Worm (Caenorhabditis elegans): ENCODE measurements around the gene srz-83.

DNA sequence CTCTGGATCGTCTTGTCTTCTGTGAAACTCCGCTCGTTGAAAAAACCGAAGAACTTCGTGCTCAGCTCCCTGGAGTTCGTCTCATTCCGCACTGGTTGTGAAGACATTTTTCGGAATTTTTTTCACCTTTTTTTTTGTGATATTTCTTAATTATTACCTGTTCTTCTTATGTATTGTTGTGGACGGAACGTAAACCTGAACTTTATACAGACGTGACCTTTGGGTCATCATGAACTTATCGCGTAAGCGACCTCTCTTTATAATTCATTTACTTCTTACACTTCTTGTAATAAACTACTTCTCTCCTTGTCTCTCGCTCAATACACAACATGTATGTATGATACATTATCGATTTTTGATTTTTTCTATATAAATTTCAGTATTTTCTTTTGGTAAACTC lies 27.9 kb downstream of the srz-83 start, which contains the start of gene M57.1:
- TF ChIP-seq snpc-4 (tag; optimal IDR thresholded peaks at IDR 0.05), result no peak
- TF ChIP-seq mef-2 (tag; optimal IDR thresholded peaks at IDR 0.05), result no peak
- TF ChIP-seq jun-1 (tag; optimal IDR thresholded peaks at IDR 0.05), result no peak
- no peak for TF ChIP-seq aly-2 (tag; optimal IDR thresholded peaks at IDR 0.05)
- no peak for TF ChIP-seq isw-1 (GFP tag; IDR thresholded peaks at IDR 0.05)
- no peak for TF ChIP-seq tbx-2 (tag; optimal IDR thresholded peaks at IDR 0.05)
- no peak for TF ChIP-seq hpl-2 (GFP tag; optimal IDR thresholded peaks at IDR 0.05)
- no peak for TF ChIP-seq ztf-11 (tag; optimal IDR thresholded peaks at IDR 0.05)
